Worm (Caenorhabditis elegans) whole organism, early embryonic: Measurements from ENCODE around the gene F52C12.2.

Source experiments
- B0310.2 ChIP-seq: sonication (generic microtip); optimal IDR thresholded peaks from 2 replicates; lab custom pipeline; 2016; ENCODE audit warnings: mild to moderate bottlenecking, missing genetic modification characterization, missing compliant biosample characterization
- F13C5.2 ChIP-seq: sonication (generic microtip); optimal IDR thresholded peaks from 2 replicates; lab custom pipeline; 2017; ENCODE audit warnings: mild to moderate bottlenecking, missing genetic modification characterization, inconsistent platforms, missing compliant biosample characterization
- ama-1 ChIP-seq: fragments of 150-350 bp; optimal IDR thresholded peaks from 2 replicates; lab custom pipeline; 2014
- ceh-13 ChIP-seq: fragments of 200-800 bp; sonication (Bioruptor generic); optimal IDR thresholded peaks from 2 replicates; lab custom pipeline; 2018; ENCODE audit warnings: mild to moderate bottlenecking, missing genetic modification characterization, missing compliant biosample characterization
- ceh-36 ChIP-seq: sonication (generic microtip); optimal IDR thresholded peaks from 2 replicates; lab custom pipeline; 2016; ENCODE audit warnings: missing genetic modification characterization, inconsistent platforms, missing compliant biosample characterization
- ets-7 ChIP-seq: sonication (generic microtip); optimal IDR thresholded peaks from 2 replicates; lab custom pipeline; 2016; ENCODE audit warnings: missing genotype, missing genetic modification characterization, missing compliant biosample characterization
- flt-1 ChIP-seq: fragments of 200-800 bp; sonication (Bioruptor generic); IDR thresholded peaks from 2 replicates; pipeline ENCODE4 v1.3.6; 2022; ENCODE audit warnings: missing genetic modification characterization, missing compliant biosample characterization
- hmbx-1 ChIP-seq: sonication (generic microtip); optimal IDR thresholded peaks from 2 replicates; lab custom pipeline; 2016; ENCODE audit warnings: mild to moderate bottlenecking, missing genetic modification characterization, missing compliant biosample characterization
- pes-1 ChIP-seq: fragments of 200-800 bp; sonication (Bioruptor generic); IDR thresholded peaks from 2 replicates; pipeline ENCODE4 v1.3.6; 2022; ENCODE audit warnings: missing genetic modification reagents, missing genetic modification characterization, missing compliant biosample characterization
- scrt-1 ChIP-seq: fragments of 200-800 bp; sonication (Bioruptor generic); IDR thresholded peaks from 2 replicates; pipeline ENCODE4 v1.3.6; 2022; ENCODE audit warnings: missing genetic modification characterization, missing compliant biosample characterization
- tbx-37 ChIP-seq: fragments of 200-800 bp; sonication (Bioruptor generic); conservative IDR thresholded peaks from 2 replicates; pipeline ENCODE4 v1.3.6; 2022; ENCODE audit warnings: missing genetic modification reagents, missing genetic modification characterization, missing compliant biosample characterization
- tra-4 ChIP-seq: sonication (generic microtip); optimal IDR thresholded peaks from 2 replicates; lab custom pipeline; 2017; ENCODE audit warnings: missing genetic modification characterization, missing compliant biosample characterization

ce11 chrIV:1953132-1953629 is at the start of gene F52C12.2:
- TF ChIP-seq ama-1 (lab: Kevin White, UChicago), result no peak
- no peak for TF ChIP-seq tra-4 (tag; lab: Kevin White, UChicago)
- TF ChIP-seq ets-7 (tag; lab: Kevin White, UChicago), result no peak
- no peak for TF ChIP-seq tbx-37 (GFP tag; lab: Robert Waterston, UW)
- no peak for TF ChIP-seq B0310.2 (tag; lab: Kevin White, UChicago)
- TF ChIP-seq pes-1 (GFP tag; lab: Robert Waterston, UW), result no peak
- TF ChIP-seq flt-1 (GFP tag; lab: Robert Waterston, UW), result no peak
- no peak for TF ChIP-seq ceh-36 (tag; lab: Kevin White, UChicago)
- TF ChIP-seq F13C5.2 (tag; lab: Kevin White, UChicago), result peak; percentile 49
- no peak for TF ChIP-seq hmbx-1 (tag; lab: Kevin White, UChicago)
- no peak for TF ChIP-seq scrt-1 (GFP tag; lab: Robert Waterston, UW)
- no peak for TF ChIP-seq ceh-13
